Fruit fly (Drosophila melanogaster) whole organism, embryonic: ENCODE measurements around the gene ATPsynO.
A peak's percentile ranks its signal among the peaks of the same experiment; 100 is the strongest.

ENCODE experiments used
- Ada2b ChIP-seq: fragments of 200-800 bp; sonication (Bioruptor generic); IDR thresholded peaks from 2 replicates; pipeline ENCODE4 v1.3.6; 2022; ENCODE audit warnings: missing biosample characterization, missing genetic modification characterization
- CG10321 ChIP-seq: fragments of 200-800 bp; sonication (Bioruptor generic); IDR thresholded peaks from 2 replicates; pipeline ENCODE4 v1.3.6; 2022; ENCODE audit warnings: missing biosample characterization, missing genetic modification characterization
- CG10654 ChIP-seq: fragments of 200-800 bp; sonication (Bioruptor generic); optimal IDR thresholded peaks from 2 replicates; lab custom pipeline; 2016; ENCODE audit warnings: missing biosample characterization, missing genetic modification characterization
- CG11398 ChIP-seq: fragments of 200-800 bp; sonication (Bioruptor generic); optimal IDR thresholded peaks from 2 replicates; lab custom pipeline; 2016; ENCODE audit warnings: missing biosample characterization, missing genetic modification characterization
- CG12299 ChIP-seq: fragments of 200-800 bp; sonication (Bioruptor generic); optimal IDR thresholded peaks from 2 replicates; lab custom pipeline; 2018; ENCODE audit warnings: missing biosample characterization, mild to moderate bottlenecking, missing genetic modification characterization
- CG12769 ChIP-seq: fragments of 200-800 bp; sonication (Bioruptor generic); optimal IDR thresholded peaks from 2 replicates; lab custom pipeline; 2019; ENCODE audit warnings: missing biosample characterization, mild to moderate bottlenecking, missing genetic modification characterization, moderate library complexity
- CG13296 ChIP-seq: fragments of 200-800 bp; sonication (Bioruptor generic); optimal IDR thresholded peaks from 3 replicates; lab custom pipeline; 2018; ENCODE audit warnings: missing biosample characterization, mild to moderate bottlenecking, missing genetic modification characterization
- CG14441 ChIP-seq: fragments of 200-800 bp; sonication (Bioruptor generic); IDR thresholded peaks from 2 replicates; pipeline ENCODE4 v1.3.6; 2022; ENCODE audit warnings: missing biosample characterization, missing genetic modification characterization
- CG17568 ChIP-seq: fragments of 200-800 bp; sonication (Bioruptor generic); optimal IDR thresholded peaks from 2 replicates; lab custom pipeline; 2018; ENCODE audit warnings: missing biosample characterization, mild to moderate bottlenecking, missing genetic modification characterization, moderate library complexity
- CG18011 ChIP-seq: fragments of 200-800 bp; sonication (Bioruptor generic); optimal IDR thresholded peaks from 2 replicates; lab custom pipeline; 2017; ENCODE audit warnings: missing biosample characterization, missing genetic modification characterization, mild to moderate bottlenecking, moderate library complexity, missing genotype
- CG18599 ChIP-seq: fragments of 200-800 bp; sonication (Bioruptor generic); optimal IDR thresholded peaks from 3 replicates; lab custom pipeline; 2017; ENCODE audit warnings: missing biosample characterization, missing genetic modification characterization, mild to moderate bottlenecking, moderate library complexity, missing genetic modification reagents
- CG3281 ChIP-seq: fragments of 200-800 bp; sonication (Bioruptor generic); optimal IDR thresholded peaks from 3 replicates; lab custom pipeline; 2017; ENCODE audit warnings: missing biosample characterization, mild to moderate bottlenecking, missing genetic modification characterization
- CG34376 ChIP-seq: fragments of 200-800 bp; sonication (Bioruptor generic); optimal IDR thresholded peaks from 2 replicates; lab custom pipeline; 2018; ENCODE audit warnings: missing biosample characterization, mild to moderate bottlenecking, missing genetic modification characterization
- CG3838 ChIP-seq: fragments of 200-800 bp; sonication (Bioruptor generic); optimal IDR thresholded peaks from 3 replicates; lab custom pipeline; 2016; ENCODE audit warnings: missing biosample characterization, missing genetic modification characterization
- CG43689 ChIP-seq: fragments of 200-800 bp; sonication (Bioruptor generic); IDR thresholded peaks from 2 replicates; pipeline ENCODE4 v1.3.6; 2022; ENCODE audit warnings: missing biosample characterization, missing genetic modification characterization
- CG7987 ChIP-seq: fragments of 200-800 bp; sonication (Bioruptor generic); optimal IDR thresholded peaks from 2 replicates; lab custom pipeline; 2018; ENCODE audit warnings: missing biosample characterization, mild to moderate bottlenecking, missing genetic modification characterization, moderate library complexity
- CG8478 ChIP-seq: fragments of >200 bp; optimal IDR thresholded peaks from 2 replicates; lab custom pipeline; 2018
- CG8765 ChIP-seq: fragments of 200-800 bp; sonication (Bioruptor generic); IDR thresholded peaks from 2 replicates; pipeline ENCODE4 v1.3.6; 2022; ENCODE audit warnings: missing biosample characterization, missing genetic modification characterization
- Deaf1 ChIP-seq: fragments of 200-800 bp; optimal IDR thresholded peaks from 3 replicates; lab custom pipeline; 2019; ENCODE audit warnings: missing biosample characterization, mild to moderate bottlenecking, missing genetic modification characterization, moderate library complexity
- Dip2 ChIP-seq: fragments of 200-800 bp; sonication (Bioruptor generic); IDR thresholded peaks from 2 replicates; pipeline ENCODE4 v1.3.6; 2022; ENCODE audit warnings: missing biosample characterization, missing genetic modification characterization
- Elba2 ChIP-seq: fragments of 200-800 bp; sonication (Bioruptor generic); optimal IDR thresholded peaks from 3 replicates; lab custom pipeline; 2016; ENCODE audit warnings: missing biosample characterization, missing genetic modification characterization
- H2.0 ChIP-seq: fragments of 200-800 bp; sonication (Bioruptor generic); IDR thresholded peaks from 2 replicates; pipeline ENCODE4 v1.3.6; 2022; ENCODE audit warnings: missing biosample characterization, missing genetic modification characterization
- HmgZ ChIP-seq: fragments of 200-800 bp; sonication (Bioruptor generic); optimal IDR thresholded peaks from 2 replicates; lab custom pipeline; 2018; ENCODE audit warnings: missing biosample characterization, mild to moderate bottlenecking, missing genetic modification characterization
- Mad ChIP-seq: fragments of 200-800 bp; sonication (Bioruptor generic); optimal IDR thresholded peaks from 2 replicates; lab custom pipeline; 2016; ENCODE audit warnings: missing biosample characterization, missing genetic modification characterization
- Med ChIP-seq: fragments of 200-800 bp; sonication (Bioruptor generic); peaks from one replicate; lab custom pipeline; 2016; ENCODE audit warnings: missing biosample characterization, missing genetic modification characterization, mild to moderate bottlenecking, inconsistent platforms, moderate library complexity
- NC2α ChIP-seq: fragments of 200-800 bp; sonication (Bioruptor generic); optimal IDR thresholded peaks from 2 replicates; lab custom pipeline; 2016; ENCODE audit warnings: missing biosample characterization, missing genetic modification characterization
- PHDP ChIP-seq: fragments of 200-800 bp; sonication (Bioruptor generic); optimal IDR thresholded peaks from 3 replicates; lab custom pipeline; 2018; ENCODE audit warnings: missing biosample characterization, mild to moderate bottlenecking, missing genetic modification characterization, moderate library complexity
- Side ChIP-seq: fragments of 200-800 bp; sonication (Bioruptor generic); optimal IDR thresholded peaks from 2 replicates; lab custom pipeline; 2016; ENCODE audit warnings: missing biosample characterization, missing genetic modification characterization
- bsh ChIP-seq, 2 experiments: fragments of 200-800 bp; sonication (Bioruptor generic); optimal IDR thresholded peaks; 2 replicates each; lab custom pipeline; 2017 to 2018; ENCODE audit warnings: mild to moderate bottlenecking in 2 of 2, missing biosample characterization in 2 of 2, missing genetic modification characterization in 2 of 2, moderate library complexity in 1 of 2
- cg ChIP-seq: fragments of 200-800 bp; sonication (Bioruptor generic); optimal IDR thresholded peaks from 3 replicates; lab custom pipeline; 2019; ENCODE audit warnings: missing biosample characterization, mild to moderate bottlenecking, missing genetic modification characterization, moderate library complexity
- chif ChIP-seq, 2 experiments: fragments of 200-800 bp; sonication (Bioruptor generic); optimal IDR thresholded peaks; 3 replicates each; lab custom pipeline; 2016; ENCODE audit warnings: missing biosample characterization in 2 of 2, missing genetic modification characterization in 2 of 2
- crp ChIP-seq, 2 experiments: fragments of 200-800 bp; sonication (Bioruptor generic); optimal IDR thresholded peaks; 2 replicates in 1 of 2; 3 replicates in 1 of 2; lab custom pipeline; 2017; ENCODE audit warnings: missing biosample characterization in 2 of 2, missing genetic modification characterization in 2 of 2, mild to moderate bottlenecking in 1 of 2, moderate library complexity in 1 of 2
- gsb ChIP-seq: fragments of 200-800 bp; sonication (Bioruptor generic); IDR thresholded peaks from 2 replicates; pipeline ENCODE4 v1.3.6; 2022; ENCODE audit warnings: missing biosample characterization, missing genetic modification characterization
- ham ChIP-seq: fragments of 200-800 bp; sonication (Bioruptor generic); IDR thresholded peaks from 2 replicates; pipeline ENCODE4 v1.3.6; 2022; ENCODE audit warnings: missing biosample characterization, missing genetic modification characterization
- ind ChIP-seq: fragments of 200-800 bp; sonication (Bioruptor generic); optimal IDR thresholded peaks from 3 replicates; lab custom pipeline; 2016; ENCODE audit warnings: missing biosample characterization, missing genetic modification characterization
- jing ChIP-seq: fragments of 200-800 bp; sonication (Bioruptor generic); optimal IDR thresholded peaks from 2 replicates; lab custom pipeline; 2018; ENCODE audit warnings: missing biosample characterization, mild to moderate bottlenecking, missing genetic modification characterization
- kni ChIP-seq: fragments of 200-800 bp; sonication (Bioruptor generic); optimal IDR thresholded peaks from 3 replicates; lab custom pipeline; 2017; ENCODE audit warnings: mild to moderate bottlenecking, missing biosample characterization, missing genetic modification reagents, missing genetic modification characterization
- mirr ChIP-seq: fragments of 200-800 bp; sonication (Bioruptor generic); optimal IDR thresholded peaks from 3 replicates; lab custom pipeline; 2018; ENCODE audit warnings: missing biosample characterization, mild to moderate bottlenecking, missing genetic modification characterization
- nom ChIP-seq: fragments of 200-800 bp; sonication (Bioruptor generic); optimal IDR thresholded peaks from 2 replicates; lab custom pipeline; 2017; ENCODE audit warnings: missing biosample characterization, missing genetic modification characterization, mild to moderate bottlenecking, moderate library complexity, missing genetic modification reagents
- p53 ChIP-seq: fragments of 200-800 bp; sonication (Bioruptor generic); optimal IDR thresholded peaks from 2 replicates; lab custom pipeline; 2016; ENCODE audit warnings: missing biosample characterization, missing genetic modification characterization
- pros ChIP-seq: fragments of 200-800 bp; sonication (Bioruptor generic); optimal IDR thresholded peaks from 3 replicates; lab custom pipeline; 2019; ENCODE audit warnings: missing biosample characterization, mild to moderate bottlenecking, missing genetic modification characterization, moderate library complexity
- slou ChIP-seq: fragments of 200-800 bp; sonication (Bioruptor generic); optimal IDR thresholded peaks from 3 replicates; lab custom pipeline; 2016; ENCODE audit warnings: missing biosample characterization, missing genetic modification characterization
- wdn ChIP-seq: fragments of 200-800 bp; sonication (Bioruptor generic); IDR thresholded peaks from 2 replicates; pipeline ENCODE4 v1.3.6; 2022; ENCODE audit warnings: missing biosample characterization, missing genetic modification characterization
- yki ChIP-seq: fragments of >200 bp; optimal IDR thresholded peaks from 3 replicates; lab custom pipeline; 2018

Gene ATPsynO

dm6 chr3R:15291551-15292223 is 26.3 kb downstream of the ATPsynO start (continued):
- TF ChIP-seq CG18011 (GFP tag; lab: Kevin White, UChicago) (no peak), CG7987 (GFP tag; lab: Kevin White, UChicago) (no peak), nom (peak; percentile 52), Side (GFP tag; lab: Kevin White, UChicago) (no peak), gsb (GFP tag; lab: Robert Waterston, UW) (no peak), ham (GFP tag; lab: Robert Waterston, UW) (no peak), CG8478 (peak; percentile 7), CG18599 (GFP tag; lab: Kevin White, UChicago) (peak; percentile 44), CG3838 (GFP tag; lab: Kevin White, UChicago) (no peak), pros (GFP tag; lab: Kevin White, UChicago) (peak; percentile 91), Mad (GFP tag; lab: Kevin White, UChicago) (no peak), Dip2 (GFP tag; lab: Robert Waterston, UW) (no peak), mirr (GFP tag; lab: Kevin White, UChicago) (peak; percentile 16), CG12769 (tag; lab: Kevin White, UChicago) (peak; percentile 63), CG43689 (GFP tag; lab: Robert Waterston, UW) (no peak), p53 (GFP tag; lab: Kevin White, UChicago) (no peak), Deaf1 (tag; lab: Kevin White, UChicago) (no peak), Ada2b (no peak), ind (GFP tag; lab: Kevin White, UChicago) (no peak), H2.0 (GFP tag; lab: Robert Waterston, UW) (no peak), CG34376 (GFP tag; lab: Kevin White, UChicago) (peak; percentile 38), kni (GFP tag; lab: Kevin White, UChicago) (peak; percentile 47), CG17568 (GFP tag; lab: Kevin White, UChicago) (peak; percentile 27), CG13296 (GFP tag; lab: Kevin White, UChicago) (peak; percentile 28), CG8765 (GFP tag; lab: Robert Waterston, UW) (no peak), CG3281 (peak; percentile 12), yki (lab: Kevin White, UChicago) (peak; percentile 71), CG11398 (GFP tag; lab: Kevin White, UChicago) (no peak), PHDP (tag; lab: Kevin White, UChicago) (no peak), wdn (no peak), jing (no peak), Elba2 (peak; percentile 37), HmgZ (tag; lab: Kevin White, UChicago) (peak; percentile 59), Med (GFP tag; lab: Kevin White, UChicago) (peak; percentile 12), CG12299 (tag; lab: Kevin White, UChicago) (no peak), bsh (GFP tag; optimal IDR thresholded peaks at IDR 0.05; lab: Kevin White, UChicago) (peak in 1 of 2 experiments; percentile 31), CG14441 (GFP tag; lab: Robert Waterston, UW) (no peak), crp (GFP tag; optimal IDR thresholded peaks at IDR 0.05; lab: Kevin White, UChicago) (no peak), CG10654 (GFP tag; lab: Kevin White, UChicago) (no peak), chif (GFP tag; optimal IDR thresholded peaks at IDR 0.05; lab: Kevin White, UChicago) (no peak), CG10321 (GFP tag; lab: Robert Waterston, UW) (no peak), slou (no peak), cg (GFP tag; lab: Kevin White, UChicago) (peak; percentile 61), NC2α (GFP tag; lab: Kevin White, UChicago) (no peak)
